Fruit fly (Drosophila melanogaster) whole organism, embryonic: ENCODE data around the gene pyd.

Experiments used
- Abd-B ChIP-seq: fragments of 200-800 bp; sonication (Bioruptor generic); optimal IDR thresholded peaks from 2 replicates; lab custom pipeline; 2018; ENCODE audit warnings: missing biosample characterization, mild to moderate bottlenecking, missing genetic modification characterization, moderate library complexity
- Blimp-1 ChIP-seq: fragments of 200-800 bp; sonication (Bioruptor generic); optimal IDR thresholded peaks from 3 replicates; lab custom pipeline; 2018; ENCODE audit warnings: missing biosample characterization, missing genetic modification characterization, mild to moderate bottlenecking, moderate library complexity, missing genetic modification reagents
- C15 ChIP-seq: fragments of 200-800 bp; sonication (Bioruptor generic); IDR thresholded peaks from 3 replicates; pipeline ENCODE4 v1.3.6; 2022; ENCODE audit warnings: missing biosample characterization, missing genetic modification characterization
- CG11504 ChIP-seq: fragments of 200-800 bp; sonication (Bioruptor generic); optimal IDR thresholded peaks from 3 replicates; lab custom pipeline; 2019; ENCODE audit warnings: missing biosample characterization, mild to moderate bottlenecking, missing genetic modification characterization, moderate library complexity
- CG1233 ChIP-seq: fragments of 200-800 bp; sonication (Bioruptor generic); optimal IDR thresholded peaks from 4 replicates; lab custom pipeline; 2018; ENCODE audit warnings: missing biosample characterization, mild to moderate bottlenecking, missing genetic modification characterization
- CG12769 ChIP-seq: fragments of 200-800 bp; sonication (Bioruptor generic); optimal IDR thresholded peaks from 2 replicates; lab custom pipeline; 2019; ENCODE audit warnings: missing biosample characterization, mild to moderate bottlenecking, missing genetic modification characterization, moderate library complexity
- CG13775 ChIP-seq: fragments of 200-800 bp; sonication (Bioruptor generic); optimal IDR thresholded peaks from 3 replicates; lab custom pipeline; 2017; ENCODE audit warnings: missing biosample characterization, mild to moderate bottlenecking, missing genetic modification characterization
- CG14710 ChIP-seq: fragments of 200-800 bp; sonication (Bioruptor generic); optimal IDR thresholded peaks from 3 replicates; lab custom pipeline; 2019; ENCODE audit warnings: missing biosample characterization, mild to moderate bottlenecking, missing genetic modification characterization, moderate library complexity
- CG18262 ChIP-seq: fragments of 200-800 bp; optimal IDR thresholded peaks from 3 replicates; lab custom pipeline; 2019; ENCODE audit warnings: missing biosample characterization, mild to moderate bottlenecking, missing genetic modification characterization, moderate library complexity
- CG18476 ChIP-seq: fragments of 200-800 bp; sonication (Bioruptor generic); optimal IDR thresholded peaks from 2 replicates; lab custom pipeline; 2016; ENCODE audit warnings: missing biosample characterization, mild to moderate bottlenecking, missing genetic modification characterization
- CG2116 ChIP-seq: fragments of 200-800 bp; sonication (Bioruptor generic); optimal IDR thresholded peaks from 3 replicates; lab custom pipeline; 2018; ENCODE audit warnings: missing biosample characterization, mild to moderate bottlenecking, missing genetic modification characterization
- CG2199 ChIP-seq: fragments of 200-800 bp; sonication (Bioruptor generic); IDR thresholded peaks from 3 replicates; pipeline ENCODE4 v1.3.6; 2022; ENCODE audit warnings: missing biosample characterization, missing genetic modification characterization
- CG6765 ChIP-seq: fragments of 200-800 bp; sonication (Bioruptor generic); optimal IDR thresholded peaks from 3 replicates; lab custom pipeline; 2017; ENCODE audit warnings: missing biosample characterization, mild to moderate bottlenecking, missing genetic modification characterization
- CG9817 ChIP-seq: fragments of 200-800 bp; sonication (Bioruptor generic); optimal IDR thresholded peaks from 2 replicates; lab custom pipeline; 2018; ENCODE audit warnings: missing biosample characterization, mild to moderate bottlenecking, missing genetic modification characterization, moderate library complexity
- CrebB ChIP-seq: fragments of 200-800 bp; sonication (Bioruptor generic); optimal IDR thresholded peaks from 3 replicates; lab custom pipeline; 2018; ENCODE audit warnings: missing biosample characterization, mild to moderate bottlenecking, missing genetic modification characterization
- Deaf1 ChIP-seq: fragments of 200-800 bp; optimal IDR thresholded peaks from 3 replicates; lab custom pipeline; 2019; ENCODE audit warnings: missing biosample characterization, mild to moderate bottlenecking, missing genetic modification characterization, moderate library complexity
- ERR ChIP-seq: fragments of 200-800 bp; sonication (Bioruptor generic); optimal IDR thresholded peaks from 2 replicates; lab custom pipeline; 2016; ENCODE audit warnings: missing biosample characterization, missing genetic modification characterization
- HLH54F ChIP-seq: fragments of 200-800 bp; sonication (Bioruptor generic); optimal IDR thresholded peaks from 3 replicates; lab custom pipeline; 2016; ENCODE audit warnings: missing biosample characterization, missing genetic modification characterization
- NC2α ChIP-seq: fragments of 200-800 bp; sonication (Bioruptor generic); optimal IDR thresholded peaks from 2 replicates; lab custom pipeline; 2016; ENCODE audit warnings: missing biosample characterization, missing genetic modification characterization
- Optix ChIP-seq: fragments of 200-800 bp; sonication (Bioruptor generic); IDR thresholded peaks from 3 replicates; pipeline ENCODE4 v1.3.6; 2022; ENCODE audit warnings: missing biosample characterization, missing genetic modification characterization
- Rfx ChIP-seq: fragments of 200-800 bp; sonication (Bioruptor generic); IDR thresholded peaks from 2 replicates; pipeline ENCODE4 v1.3.6; 2022; ENCODE audit warnings: missing biosample characterization, missing genetic modification characterization
- Side ChIP-seq: fragments of 200-800 bp; sonication (Bioruptor generic); optimal IDR thresholded peaks from 2 replicates; lab custom pipeline; 2016; ENCODE audit warnings: missing biosample characterization, missing genetic modification characterization
- Sin3A ChIP-seq: fragments of >200 bp; optimal IDR thresholded peaks from 2 replicates; lab custom pipeline; 2018
- crol ChIP-seq: fragments of 200-800 bp; sonication (Bioruptor generic); IDR thresholded peaks from 2 replicates; pipeline ENCODE4 v1.3.6; 2022; ENCODE audit warnings: missing biosample characterization, missing genetic modification characterization
- eve ChIP-seq, 2 experiments: fragments of >200 bp; optimal IDR thresholded peaks; 2 replicates each; lab custom pipeline; 2017; ENCODE audit warnings: missing biosample characterization in 2 of 2, missing genetic modification characterization in 2 of 2
- gce ChIP-seq: fragments of 200-800 bp; sonication (Bioruptor generic); IDR thresholded peaks from 3 replicates; pipeline ENCODE4 v1.3.6; 2022; ENCODE audit warnings: missing biosample characterization, missing genetic modification characterization
- grn ChIP-seq: fragments of 200-800 bp; sonication (Bioruptor generic); optimal IDR thresholded peaks from 3 replicates; lab custom pipeline; 2017; ENCODE audit warnings: missing biosample characterization, missing genetic modification characterization
- inv ChIP-seq: fragments of 200-800 bp; sonication (Bioruptor generic); IDR thresholded peaks from 2 replicates; pipeline ENCODE4 v1.3.6; 2022; ENCODE audit warnings: missing biosample characterization, missing genetic modification characterization; ENCODE audit not compliant: partially characterized antibody
- jumu ChIP-seq: fragments of 200-800 bp; sonication (Bioruptor generic); optimal IDR thresholded peaks from 3 replicates; lab custom pipeline; 2016; ENCODE audit warnings: missing biosample characterization, missing genetic modification characterization
- kni ChIP-seq: fragments of 200-800 bp; sonication (Bioruptor generic); optimal IDR thresholded peaks from 3 replicates; lab custom pipeline; 2017; ENCODE audit warnings: mild to moderate bottlenecking, missing biosample characterization, missing genetic modification reagents, missing genetic modification characterization
- lbe ChIP-seq: fragments of 200-800 bp; sonication (Bioruptor generic); optimal IDR thresholded peaks from 2 replicates; lab custom pipeline; 2016; ENCODE audit warnings: missing biosample characterization, mild to moderate bottlenecking, missing genetic modification characterization
- luna ChIP-seq: fragments of 200-800 bp; sonication (Bioruptor generic); optimal IDR thresholded peaks from 2 replicates; lab custom pipeline; 2016; ENCODE audit warnings: missing biosample characterization, missing genetic modification characterization
- mld ChIP-seq: fragments of 200-800 bp; sonication (Bioruptor generic); IDR thresholded peaks from 3 replicates; pipeline ENCODE4 v1.3.6; 2022; ENCODE audit warnings: missing biosample characterization, missing genetic modification characterization; ENCODE audit not compliant: partially characterized antibody
- oc ChIP-seq: fragments of 200-800 bp; sonication (Bioruptor generic); optimal IDR thresholded peaks from 2 replicates; lab custom pipeline; 2018; ENCODE audit warnings: missing biosample characterization, mild to moderate bottlenecking, missing genetic modification characterization, moderate library complexity
- pum ChIP-seq: fragments of 200-800 bp; sonication (Bioruptor generic); optimal IDR thresholded peaks from 2 replicates; lab custom pipeline; 2016; ENCODE audit warnings: missing biosample characterization, missing genetic modification characterization
- sd ChIP-seq: fragments of 200-800 bp; sonication (Bioruptor generic); optimal IDR thresholded peaks from 3 replicates; lab custom pipeline; 2018; ENCODE audit warnings: missing biosample characterization, mild to moderate bottlenecking, missing genetic modification characterization, moderate library complexity
- sens ChIP-seq: fragments of 200-800 bp; sonication (Bioruptor generic); peaks from one replicate; lab custom pipeline; 2016; ENCODE audit warnings: missing biosample characterization, missing genetic modification characterization
- sqz ChIP-seq: fragments of 200-800 bp; sonication (Bioruptor generic); optimal IDR thresholded peaks from 3 replicates; lab custom pipeline; 2018; ENCODE audit warnings: missing biosample characterization, mild to moderate bottlenecking, missing genetic modification characterization
- tap ChIP-seq: fragments of 200-800 bp; optimal IDR thresholded peaks from 3 replicates; lab custom pipeline; 2019; ENCODE audit warnings: missing biosample characterization, mild to moderate bottlenecking, missing genetic modification characterization, moderate library complexity
- tx ChIP-seq: fragments of 200-800 bp; sonication (Bioruptor generic); optimal IDR thresholded peaks from 2 replicates; lab custom pipeline; 2016; ENCODE audit warnings: missing biosample characterization, missing genetic modification characterization
- vvl ChIP-seq: fragments of 200-800 bp; sonication (Bioruptor generic); IDR thresholded peaks from 2 replicates; pipeline ENCODE4 v1.3.6; 2022; ENCODE audit warnings: missing biosample characterization, missing genetic modification characterization
- yki ChIP-seq: fragments of >200 bp; optimal IDR thresholded peaks from 3 replicates; lab custom pipeline; 2018
- zen2 ChIP-seq: fragments of 200-800 bp; sonication (Bioruptor generic); IDR thresholded peaks from 3 replicates; pipeline ENCODE4 v1.3.6; 2022; ENCODE audit warnings: missing biosample characterization, missing genetic modification characterization; ENCODE audit not compliant: partially characterized antibody

pyd gene

DNA sequence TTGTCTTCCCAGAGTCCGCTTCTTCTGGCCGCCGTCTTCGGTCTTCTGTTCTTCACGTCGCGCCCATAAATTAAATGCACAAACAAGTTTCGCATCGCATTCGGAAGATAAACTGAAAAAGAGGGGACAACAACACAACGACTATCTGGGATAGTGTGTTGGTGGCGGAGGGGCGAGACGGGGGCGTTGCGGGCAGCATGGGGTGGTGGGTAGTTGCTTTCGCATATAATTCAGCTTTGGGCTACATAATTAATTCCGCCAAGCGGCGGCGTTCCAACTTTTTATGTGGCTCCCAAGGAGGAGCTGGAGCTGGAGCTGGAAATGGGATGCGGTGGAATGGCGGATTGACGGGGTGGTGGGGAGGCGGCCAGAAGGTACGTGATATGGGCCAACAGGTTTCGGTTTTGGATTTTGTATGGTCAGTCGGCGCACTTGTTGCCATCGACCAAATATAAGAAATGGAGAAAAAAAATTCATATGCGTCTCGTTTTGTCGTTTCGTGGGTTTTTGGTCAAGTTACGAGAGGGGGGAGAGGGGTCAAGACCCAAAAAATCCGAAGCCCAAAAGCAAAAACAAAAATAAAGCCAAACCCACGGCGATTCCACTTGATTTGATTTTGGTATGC, 37.7 kb upstream of the pyd start:
- no peak for TF ChIP-seq HLH54F
- peak; percentile 76 for TF ChIP-seq sd
- 0 out of 3 replicates have a peak, but pooled peaks have one; percentile 20 for TF ChIP-seq mld (GFP tag; lab: Robert Waterston, UW)
- TF ChIP-seq kni (GFP tag; lab: Kevin White, UChicago) = peak; percentile 96
- no peak for TF ChIP-seq oc
- 0 out of 2 replicates have a peak, but pooled peaks have one; percentile 7 for TF ChIP-seq vvl (GFP tag; lab: Robert Waterston, UW)
- no peak for TF ChIP-seq CG6765 (GFP tag; lab: Kevin White, UChicago)
- TF ChIP-seq sens (GFP tag; lab: Kevin White, UChicago) = no peak
- no peak for TF ChIP-seq Side
- no peak for TF ChIP-seq CG1233 (GFP tag; lab: Kevin White, UChicago)
- TF ChIP-seq CG2199 (GFP tag; lab: Robert Waterston, UW) = no peak
- TF ChIP-seq NC2α (GFP tag; lab: Kevin White, UChicago) = no peak
- no peak for TF ChIP-seq inv (GFP tag; lab: Robert Waterston, UW)
- TF ChIP-seq crol (GFP tag; lab: Robert Waterston, UW) = peak; percentile 74
- TF ChIP-seq CrebB = no peak
- no peak for TF ChIP-seq Rfx
- TF ChIP-seq CG18476 = no peak
- TF ChIP-seq Sin3A (lab: Kevin White, UChicago) = no peak
- TF ChIP-seq zen2 (GFP tag; lab: Robert Waterston, UW) = no peak
- no peak for TF ChIP-seq CG11504 (tag; lab: Kevin White, UChicago)
- TF ChIP-seq CG12769 (tag; lab: Kevin White, UChicago) = peak; percentile 61
- TF ChIP-seq Abd-B (GFP tag; lab: Kevin White, UChicago) = no peak
- TF ChIP-seq Blimp-1 (GFP tag; lab: Kevin White, UChicago) = peak; percentile 32
- TF ChIP-seq Optix (GFP tag; lab: Robert Waterston, UW) = no peak
- no peak for TF ChIP-seq tap
- no peak for TF ChIP-seq CG9817 (tag; lab: Kevin White, UChicago)
- peak; percentile 17 for TF ChIP-seq sqz (GFP tag; lab: Kevin White, UChicago)
- TF ChIP-seq CG14710 (tag; lab: Kevin White, UChicago) = no peak
- no peak for TF ChIP-seq yki (lab: Kevin White, UChicago)

DNA sequence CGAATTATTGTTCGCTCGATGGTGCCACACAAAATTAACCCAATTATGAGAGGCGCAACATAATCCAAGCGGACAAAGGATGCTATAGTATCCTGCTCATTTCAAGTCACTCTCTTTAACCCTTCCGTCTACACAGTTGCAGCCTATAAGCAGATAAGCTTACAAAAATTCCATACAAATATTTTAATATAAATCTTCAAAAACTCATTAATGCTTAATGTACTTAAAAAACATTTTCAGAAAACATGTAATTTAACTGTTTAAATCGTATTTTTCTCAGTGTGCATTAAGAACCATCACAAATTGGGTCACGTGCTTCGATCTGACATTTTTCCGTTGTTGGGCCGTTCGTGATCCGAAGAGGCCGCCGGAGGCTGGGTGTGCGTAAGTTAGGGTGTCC, 37.1 kb upstream of the pyd start:
- TF ChIP-seq Deaf1 (tag; lab: Kevin White, UChicago) = no peak
- TF ChIP-seq luna (GFP tag; lab: Kevin White, UChicago) = no peak
- no peak for TF ChIP-seq C15 (GFP tag; lab: Robert Waterston, UW)
- TF ChIP-seq lbe (GFP tag; lab: Kevin White, UChicago) = no peak
- no peak for TF ChIP-seq tx (GFP tag; lab: Kevin White, UChicago)
- TF ChIP-seq gce (GFP tag; lab: Robert Waterston, UW) = no peak
- peak in 1 of 2 experiments; percentile 2 for TF ChIP-seq eve (GFP tag; optimal IDR thresholded peaks at IDR 0.05; lab: Kevin White, UChicago)
- TF ChIP-seq CG13775 (GFP tag; lab: Kevin White, UChicago) = no peak
- TF ChIP-seq CG2116 (GFP tag; lab: Kevin White, UChicago) = no peak
- TF ChIP-seq ERR (GFP tag; lab: Kevin White, UChicago) = no peak
- peak; percentile 2 for TF ChIP-seq CG18262 (tag; lab: Kevin White, UChicago)
- TF ChIP-seq jumu (GFP tag; lab: Kevin White, UChicago) = no peak
- TF ChIP-seq pum = no peak
- no peak for TF ChIP-seq grn (GFP tag; lab: Kevin White, UChicago)
